Worm (Caenorhabditis elegans): ENCODE data around the gene M03F8.7.

Gene M03F8.7

DNA sequence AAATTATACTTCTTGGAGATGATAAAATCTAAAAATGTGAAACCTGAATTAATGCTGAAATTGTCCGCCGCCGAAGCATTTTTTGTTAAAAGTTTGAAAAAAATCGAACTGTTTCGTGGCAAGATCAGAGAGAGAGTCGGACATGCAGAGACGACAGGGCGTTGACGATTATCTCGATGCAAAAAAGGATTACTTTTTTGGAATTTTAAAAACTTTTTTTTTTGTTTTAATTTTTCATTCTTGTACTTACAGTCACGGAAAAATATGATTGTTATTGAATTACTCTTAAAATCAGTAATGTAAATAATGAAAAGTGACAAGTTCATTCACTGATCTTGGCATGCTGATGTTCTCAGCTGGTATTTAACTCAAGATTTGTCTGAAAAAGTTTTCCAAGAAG, at the start of gene M03F8.7, which contains the start of gene M03F8.5:
Gene M03F8.7 (plus strand): TSS at position 249 of the 400 bp plus-strand sequence.
Gene M03F8.5 (minus strand): TSS at position 101 of the 400 bp plus-strand sequence.
- TF ChIP-seq ets-7 (tag; optimal IDR thresholded peaks at IDR 0.05): no peak
- TF ChIP-seq tra-4 (tag; optimal IDR thresholded peaks at IDR 0.05): no peak
- TF ChIP-seq ama-1 (optimal IDR thresholded peaks at IDR 0.05): no peak
- no peak for TF ChIP-seq pes-1 (GFP tag; IDR thresholded peaks at IDR 0.05)
- TF ChIP-seq tbx-11 (GFP tag; IDR thresholded peaks at IDR 0.05): no peak
- TF ChIP-seq flt-1 (GFP tag; IDR thresholded peaks at IDR 0.05): no peak
- TF ChIP-seq aly-1 (tag; optimal IDR thresholded peaks at IDR 0.05): no peak
- no peak for TF ChIP-seq ceh-13 (GFP tag; optimal IDR thresholded peaks at IDR 0.05)
- no peak for TF ChIP-seq hmbx-1 (tag; optimal IDR thresholded peaks at IDR 0.05)
- TF ChIP-seq tbx-37 (GFP tag; conservative IDR thresholded peaks at IDR 0.05): no peak
- no peak for TF ChIP-seq ceh-36 (tag; optimal IDR thresholded peaks at IDR 0.05)
- no peak for TF ChIP-seq F13C5.2 (tag; optimal IDR thresholded peaks at IDR 0.05)
- TF ChIP-seq hnd-1 (tag; optimal IDR thresholded peaks at IDR 0.05): no peak
- no peak for TF ChIP-seq hmg-4 (GFP tag; optimal IDR thresholded peaks at IDR 0.05)
- TF ChIP-seq scrt-1 (GFP tag; IDR thresholded peaks at IDR 0.05): no peak
- TF ChIP-seq sea-1 (GFP tag; conservative IDR thresholded peaks at IDR 0.05): no peak
- no peak for TF ChIP-seq B0310.2 (tag; optimal IDR thresholded peaks at IDR 0.05)

DNA sequence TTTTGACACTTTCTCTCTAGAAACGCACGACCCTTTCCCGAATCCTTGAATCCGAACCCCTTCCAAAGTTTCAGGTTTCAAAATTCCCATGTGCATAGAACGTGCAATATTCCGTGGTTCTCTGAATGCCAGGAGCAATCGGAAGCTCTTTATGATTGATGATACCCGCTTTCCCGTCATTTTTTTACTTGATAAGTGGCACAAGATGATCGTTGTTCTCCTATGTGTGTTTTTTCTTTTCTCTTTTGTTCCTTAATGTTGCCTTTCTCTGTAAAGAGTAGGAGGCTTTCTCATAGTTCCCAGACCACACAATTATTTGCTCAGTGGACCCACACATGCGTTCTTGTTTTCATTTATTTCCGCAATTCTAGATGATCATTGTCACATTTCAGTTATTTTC, 47.9 kb upstream of the M03F8.7 start:
- no peak for TF ChIP-seq scrt-1 (GFP tag; IDR thresholded peaks at IDR 0.05)
- TF ChIP-seq sea-1 (GFP tag; conservative IDR thresholded peaks at IDR 0.05): no peak
- TF ChIP-seq ceh-13 (GFP tag; optimal IDR thresholded peaks at IDR 0.05): no peak
- no peak for TF ChIP-seq ama-1 (optimal IDR thresholded peaks at IDR 0.05)
- TF ChIP-seq B0310.2 (tag; optimal IDR thresholded peaks at IDR 0.05): no peak
- no peak for TF ChIP-seq F13C5.2 (tag; optimal IDR thresholded peaks at IDR 0.05)
- no peak for TF ChIP-seq hnd-1 (tag; optimal IDR thresholded peaks at IDR 0.05)
- TF ChIP-seq ets-7 (tag; optimal IDR thresholded peaks at IDR 0.05): no peak
- no peak for TF ChIP-seq aly-1 (tag; optimal IDR thresholded peaks at IDR 0.05)
- TF ChIP-seq flt-1 (GFP tag; IDR thresholded peaks at IDR 0.05): no peak
- no peak for TF ChIP-seq pes-1 (GFP tag; IDR thresholded peaks at IDR 0.05)
- TF ChIP-seq hmg-4 (GFP tag; optimal IDR thresholded peaks at IDR 0.05): no peak
- TF ChIP-seq hmbx-1 (tag; optimal IDR thresholded peaks at IDR 0.05): no peak
- no peak for TF ChIP-seq tra-4 (tag; optimal IDR thresholded peaks at IDR 0.05)
- no peak for TF ChIP-seq ceh-36 (tag; optimal IDR thresholded peaks at IDR 0.05)

DNA sequence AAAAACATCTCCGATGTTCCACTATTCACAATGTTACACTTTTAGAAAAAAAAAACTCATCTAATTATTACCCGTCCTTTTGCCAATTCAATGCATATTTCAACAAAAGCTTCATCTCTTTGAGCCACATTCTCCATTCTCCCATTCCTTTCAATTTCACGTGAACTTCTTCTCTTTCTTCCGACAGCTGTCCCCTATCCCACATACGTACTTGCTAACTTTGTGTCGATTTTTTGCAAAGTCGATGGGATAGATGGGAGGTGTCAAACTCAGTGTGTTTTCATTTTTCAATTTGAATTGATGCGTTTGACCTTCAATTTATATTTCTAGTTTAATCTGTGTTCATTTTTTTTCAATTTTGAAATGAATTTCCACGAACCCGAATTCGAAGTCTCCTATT, 45.5 kb upstream of the M03F8.7 start:
- no peak for TF ChIP-seq B0310.2 (tag; optimal IDR thresholded peaks at IDR 0.05)
- no peak for TF ChIP-seq hnd-1 (tag; optimal IDR thresholded peaks at IDR 0.05)
- no peak for TF ChIP-seq flt-1 (GFP tag; IDR thresholded peaks at IDR 0.05)
- no peak for TF ChIP-seq scrt-1 (GFP tag; IDR thresholded peaks at IDR 0.05)
- no peak for TF ChIP-seq hmg-4 (GFP tag; optimal IDR thresholded peaks at IDR 0.05)
- TF ChIP-seq sea-1 (GFP tag; conservative IDR thresholded peaks at IDR 0.05): no peak
- TF ChIP-seq ama-1 (optimal IDR thresholded peaks at IDR 0.05): no peak

DNA sequence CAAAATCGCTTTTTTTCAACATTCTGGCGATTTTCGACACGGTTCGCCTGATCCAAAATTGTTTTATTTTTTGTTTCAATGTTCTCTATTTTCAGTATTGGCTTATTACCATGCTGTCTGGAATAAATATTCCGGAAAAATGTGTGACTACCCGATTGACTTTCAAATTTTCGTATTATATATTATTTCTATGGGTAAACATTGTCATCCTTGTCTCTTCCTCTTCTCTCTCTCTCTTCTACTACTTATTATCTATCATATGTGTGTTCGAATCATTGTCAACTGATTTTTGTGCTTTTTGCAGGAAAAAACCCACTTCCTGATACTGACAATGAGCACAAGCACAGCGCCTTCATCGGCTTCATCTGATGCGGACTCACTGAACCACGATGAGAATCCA, 43.7 kb upstream of the M03F8.7 start, which contains the start of gene C04E6.7:
Gene C04E6.7 (plus strand): TSS at position 301 of the 400 bp plus-strand sequence.
- TF ChIP-seq tra-4 (tag; optimal IDR thresholded peaks at IDR 0.05): no peak
- no peak for TF ChIP-seq ets-7 (tag; optimal IDR thresholded peaks at IDR 0.05)
- TF ChIP-seq hnd-1 (tag; optimal IDR thresholded peaks at IDR 0.05): no peak
- TF ChIP-seq aly-1 (tag; optimal IDR thresholded peaks at IDR 0.05): no peak
- TF ChIP-seq pes-1 (GFP tag; IDR thresholded peaks at IDR 0.05): no peak
- TF ChIP-seq tbx-37 (GFP tag; conservative IDR thresholded peaks at IDR 0.05): no peak
- no peak for TF ChIP-seq tbx-11 (GFP tag; IDR thresholded peaks at IDR 0.05)
- TF ChIP-seq ceh-36 (tag; optimal IDR thresholded peaks at IDR 0.05): no peak
- TF ChIP-seq hmbx-1 (tag; optimal IDR thresholded peaks at IDR 0.05): no peak
- TF ChIP-seq F13C5.2 (tag; optimal IDR thresholded peaks at IDR 0.05): no peak
- TF ChIP-seq sea-1 (GFP tag; conservative IDR thresholded peaks at IDR 0.05): no peak
- TF ChIP-seq B0310.2 (tag; optimal IDR thresholded peaks at IDR 0.05): no peak
- TF ChIP-seq scrt-1 (GFP tag; IDR thresholded peaks at IDR 0.05): no peak
- TF ChIP-seq hmg-4 (GFP tag; optimal IDR thresholded peaks at IDR 0.05): no peak
- no peak for TF ChIP-seq ceh-13 (GFP tag; optimal IDR thresholded peaks at IDR 0.05)

DNA sequence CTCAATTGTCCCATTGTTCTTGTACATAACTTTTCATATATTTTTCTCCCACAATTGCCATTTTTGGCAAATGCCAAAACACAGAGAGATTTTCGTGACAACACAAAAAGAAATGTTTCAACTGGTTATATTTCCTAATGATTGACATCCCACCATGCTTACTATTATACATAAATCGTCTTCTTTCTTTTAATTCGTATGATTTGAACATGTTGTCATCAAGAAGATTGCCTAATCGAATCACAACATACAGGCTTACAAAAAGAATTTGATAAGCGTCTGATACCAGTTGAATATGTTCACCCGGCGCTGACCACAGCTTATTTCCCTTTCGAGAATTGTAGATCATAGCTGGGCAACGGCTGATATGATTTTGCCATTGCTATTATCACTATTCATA, 41.7 kb upstream of the M03F8.7 start, which contains the start of gene grd-9:
Gene grd-9 (plus strand): TSS at position 301 of the 400 bp plus-strand sequence.
- no peak for TF ChIP-seq B0310.2 (tag; optimal IDR thresholded peaks at IDR 0.05)
- no peak for TF ChIP-seq tbx-11 (GFP tag; IDR thresholded peaks at IDR 0.05)
- TF ChIP-seq ets-7 (tag; optimal IDR thresholded peaks at IDR 0.05): no peak
- TF ChIP-seq tra-4 (tag; optimal IDR thresholded peaks at IDR 0.05): no peak
- no peak for TF ChIP-seq ceh-36 (tag; optimal IDR thresholded peaks at IDR 0.05)
- no peak for TF ChIP-seq hmg-4 (GFP tag; optimal IDR thresholded peaks at IDR 0.05)
- no peak for TF ChIP-seq flt-1 (GFP tag; IDR thresholded peaks at IDR 0.05)
- no peak for TF ChIP-seq F13C5.2 (tag; optimal IDR thresholded peaks at IDR 0.05)
- TF ChIP-seq tbx-37 (GFP tag; conservative IDR thresholded peaks at IDR 0.05): no peak
- no peak for TF ChIP-seq sea-1 (GFP tag; conservative IDR thresholded peaks at IDR 0.05)
- TF ChIP-seq ama-1 (optimal IDR thresholded peaks at IDR 0.05): no peak

DNA sequence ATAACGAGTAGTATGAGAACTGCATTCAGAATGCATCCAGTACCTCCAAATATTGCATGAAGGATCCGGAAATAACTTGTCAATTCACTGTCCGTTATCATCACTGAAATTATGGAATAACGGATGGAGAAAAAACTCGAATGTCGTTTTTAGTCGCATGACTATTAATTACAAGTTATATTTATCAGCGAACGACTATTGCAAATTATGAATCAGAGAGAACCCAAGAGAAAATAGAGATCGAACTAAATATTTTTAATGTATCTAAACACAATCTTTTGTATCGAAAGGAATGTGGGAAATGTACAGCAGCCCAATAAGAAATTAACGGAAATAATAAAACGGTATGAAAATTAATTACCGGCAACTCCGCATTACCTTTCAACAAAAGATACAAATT, 36.8 kb upstream of the M03F8.7 start, which contains the start of gene srd-16:
Gene srd-16 (minus strand): TSS at position 101 of the 400 bp plus-strand sequence.
- TF ChIP-seq ets-7 (tag; optimal IDR thresholded peaks at IDR 0.05) (no peak), flt-1 (GFP tag; IDR thresholded peaks at IDR 0.05) (no peak)

DNA sequence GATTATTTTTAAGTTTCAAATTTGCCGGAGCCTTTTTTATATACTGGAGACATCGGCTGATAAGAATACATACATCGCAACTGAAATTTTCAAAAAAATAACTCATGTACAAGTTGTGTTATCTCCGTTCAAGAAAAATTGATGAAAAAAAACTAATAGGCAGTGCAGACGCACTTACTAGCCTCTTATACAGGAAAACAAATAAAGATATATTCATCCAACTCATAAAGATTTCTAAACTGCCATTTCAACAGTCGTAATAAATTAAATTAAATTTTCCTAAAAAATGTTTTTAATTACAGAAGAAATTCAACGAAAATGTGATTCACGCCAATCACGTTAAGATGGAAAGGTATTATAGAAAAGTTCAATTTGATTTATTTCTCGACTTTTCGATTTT, 34.9 kb upstream of the M03F8.7 start, which contains the start of gene C04E6.5:
Gene C04E6.5 (plus strand): TSS at position 301 of the 400 bp plus-strand sequence.
- TF ChIP-seq hmbx-1 (tag; optimal IDR thresholded peaks at IDR 0.05): no peak
- no peak for TF ChIP-seq ama-1 (optimal IDR thresholded peaks at IDR 0.05)
- TF ChIP-seq tra-4 (tag; optimal IDR thresholded peaks at IDR 0.05): no peak
- TF ChIP-seq scrt-1 (GFP tag; IDR thresholded peaks at IDR 0.05): no peak
- TF ChIP-seq flt-1 (GFP tag; IDR thresholded peaks at IDR 0.05): no peak
- no peak for TF ChIP-seq hmg-4 (GFP tag; optimal IDR thresholded peaks at IDR 0.05)
- TF ChIP-seq ceh-13 (GFP tag; optimal IDR thresholded peaks at IDR 0.05): no peak
- no peak for TF ChIP-seq hnd-1 (tag; optimal IDR thresholded peaks at IDR 0.05)
- TF ChIP-seq ets-7 (tag; optimal IDR thresholded peaks at IDR 0.05): no peak
- TF ChIP-seq ceh-36 (tag; optimal IDR thresholded peaks at IDR 0.05): no peak
- no peak for TF ChIP-seq tbx-37 (GFP tag; conservative IDR thresholded peaks at IDR 0.05)
- TF ChIP-seq pes-1 (GFP tag; IDR thresholded peaks at IDR 0.05): no peak
- TF ChIP-seq aly-1 (tag; optimal IDR thresholded peaks at IDR 0.05): no peak
- TF ChIP-seq tbx-11 (GFP tag; IDR thresholded peaks at IDR 0.05): no peak

All from whole organism, early embryonic.